Worm (Caenorhabditis elegans): ENCODE measurements around the gene perm-5.

perm-5 gene

ce11 chrIV:5703443-5703842 is at the start of gene perm-5, which contains the start of gene C55C3.73:
perm-5 (minus strand) TSS chrIV:5703468.
C55C3.73 (minus strand) TSS chrIV:5703451.
- TF ChIP-seq T20F7.1 (GFP tag; optimal IDR thresholded peaks at IDR 0.05), result peak; percentile 10
- no peak for TF ChIP-seq Y105C5A.15 (GFP tag; IDR thresholded peaks at IDR 0.05)
- peak; percentile 94 for TF ChIP-seq Y48G9A.11 (GFP tag; IDR thresholded peaks at IDR 0.05)
- TF ChIP-seq F49E8.2 (tag; optimal IDR thresholded peaks at IDR 0.05; ENCODE audit: borderline replicate concordance), result no peak

ce11 chrIV:5752704-5753103 is 49.4 kb upstream of the perm-5 start:
- TF ChIP-seq nhr-111 (GFP tag; optimal IDR thresholded peaks at IDR 0.05) (no peak), unc-62 (GFP tag; optimal IDR thresholded peaks at IDR 0.05 in 1 of 2) (peak in 1 of 2 experiments; percentile 60), unc-62 (tag; optimal IDR thresholded peaks at IDR 0.05) (no peak), lin-38 (GFP tag; IDR thresholded peaks at IDR 0.05) (0 out of 2 replicates have a peak, but pooled peaks have one; percentile 4)

- TF ChIP-seq lin-15B (tag; optimal IDR thresholded peaks at IDR 0.05) (no peak), tra-1 (GFP tag; IDR thresholded peaks at IDR 0.05) (no peak), jun-1 (tag; optimal IDR thresholded peaks at IDR 0.05) (no peak), nhr-48 (tag; optimal IDR thresholded peaks at IDR 0.05) (no peak), madf-5 (GFP tag; IDR thresholded peaks at IDR 0.05) (no peak), ama-1 (optimal IDR thresholded peaks at IDR 0.05) (no peak)
These were observed 48.7 kb upstream of the perm-5 start for ce11 chrIV:5751997-5752396.

DNA sequence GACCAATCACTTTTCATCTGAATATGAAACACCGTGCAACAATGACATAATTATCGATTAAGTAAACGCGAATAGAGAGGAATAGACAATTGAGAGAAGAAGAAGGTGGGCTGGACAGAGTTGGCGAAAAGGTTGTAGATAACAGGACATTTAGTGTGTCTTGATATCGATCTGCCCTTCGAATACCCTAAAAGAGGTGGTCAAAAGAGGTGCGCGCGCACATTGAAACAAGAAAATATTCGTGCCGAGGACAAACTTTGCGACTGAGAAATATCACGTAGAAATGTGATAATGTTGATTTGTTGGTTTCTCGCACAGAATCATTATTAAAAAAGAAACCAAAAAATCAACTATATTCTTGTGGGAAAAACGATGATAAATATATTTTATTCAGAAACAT is 46.6 kb upstream of the perm-5 start:
- TF ChIP-seq unc-62 (GFP tag; optimal IDR thresholded peaks at IDR 0.05 in 1 of 2), result peak in 1 of 2 experiments; percentile 82
- no peak for TF ChIP-seq unc-62 (tag; optimal IDR thresholded peaks at IDR 0.05)
- peak; percentile 53 for TF ChIP-seq dve-1 (tag; optimal IDR thresholded peaks at IDR 0.05; ENCODE audit: insufficient read depth)
- no peak for TF ChIP-seq zfp-2 (tag; optimal IDR thresholded peaks at IDR 0.05)
- peak; percentile 34 for TF ChIP-seq nhr-48 (tag; optimal IDR thresholded peaks at IDR 0.05)
- TF ChIP-seq madf-9 (GFP tag; conservative IDR thresholded peaks at IDR 0.05), result no peak
- no peak for TF ChIP-seq mdl-1 (tag; optimal IDR thresholded peaks at IDR 0.05)
- no peak for TF ChIP-seq mxl-3 (GFP tag; optimal IDR thresholded peaks at IDR 0.05)
- no peak for TF ChIP-seq lin-29 (GFP tag; IDR thresholded peaks at IDR 0.05)
- no peak for TF ChIP-seq egl-27 (tag; optimal IDR thresholded peaks at IDR 0.05)
- no peak for TF ChIP-seq mep-1 (tag; optimal IDR thresholded peaks at IDR 0.05)
- TF ChIP-seq Y5F2A.4 (GFP tag; optimal IDR thresholded peaks at IDR 0.05), result no peak
- peak; percentile 31 for TF ChIP-seq nhr-6 (tag; optimal IDR thresholded peaks at IDR 0.05)
- TF ChIP-seq gei-8 (GFP tag; optimal IDR thresholded peaks at IDR 0.05), result no peak
- TF ChIP-seq dpl-1 (GFP tag; optimal IDR thresholded peaks at IDR 0.05), result no peak
- no peak for TF ChIP-seq madf-5 (GFP tag; IDR thresholded peaks at IDR 0.05)
- TF ChIP-seq hif-1 (tag; optimal IDR thresholded peaks at IDR 0.05), result peak in 1 of 2 experiments; percentile 39
- no peak for TF ChIP-seq daf-8 (GFP tag; IDR thresholded peaks at IDR 0.05)
- TF ChIP-seq spr-3 (GFP tag; optimal IDR thresholded peaks at IDR 0.05), result no peak
- TF ChIP-seq mes-2 (tag; optimal IDR thresholded peaks at IDR 0.05; ENCODE audit: poor library complexity, severe bottlenecking), result no peak
- no peak for TF ChIP-seq T26A8.4 (GFP tag; IDR thresholded peaks at IDR 0.05)
- TF ChIP-seq nhr-25 (tag; optimal IDR thresholded peaks at IDR 0.05; ENCODE audit: borderline replicate concordance, insufficient read depth), result peak; percentile 32
- TF ChIP-seq zip-11 (GFP tag; IDR thresholded peaks at IDR 0.05), result no peak
- TF ChIP-seq nhr-237 (tag; optimal IDR thresholded peaks at IDR 0.05), result no peak
- TF ChIP-seq hlh-11 (tag; optimal IDR thresholded peaks at IDR 0.05), result peak; percentile 33
- TF ChIP-seq tag-97 (GFP tag; IDR thresholded peaks at IDR 0.05), result no peak
- TF ChIP-seq attf-4 (tag; optimal IDR thresholded peaks at IDR 0.05), result no peak
- TF ChIP-seq nhr-11 (tag; optimal IDR thresholded peaks at IDR 0.05), result no peak
- no peak for TF ChIP-seq nhr-111 (GFP tag; optimal IDR thresholded peaks at IDR 0.05)
- TF ChIP-seq F26F4.8 (GFP tag; conservative IDR thresholded peaks at IDR 0.05), result no peak
- TF ChIP-seq nhr-10 (tag; optimal IDR thresholded peaks at IDR 0.05), result no peak
- TF ChIP-seq F37D6.2 (tag; optimal IDR thresholded peaks at IDR 0.05), result no peak
- TF ChIP-seq daf-16 (GFP tag; optimal IDR thresholded peaks at IDR 0.05), result no peak
- peak; percentile 40 for TF ChIP-seq daf-16 (tag; optimal IDR thresholded peaks at IDR 0.05)
- no peak for TF ChIP-seq lim-7 (GFP tag; IDR thresholded peaks at IDR 0.05)
- no peak for TF ChIP-seq ceh-20 (GFP tag; IDR thresholded peaks at IDR 0.05)
- no peak for TF ChIP-seq lin-1 (GFP tag; IDR thresholded peaks at IDR 0.05)
